Fruit fly (Drosophila melanogaster) S2 (cell line): ENCODE results near the gene Ccp84Aa.

Experiments used
- CG8478 ChIP-seq: fragments of >200 bp; optimal IDR thresholded peaks from 2 replicates; lab custom pipeline; 2018
- CTCF ChIP-seq, 2 experiments: fragments of >200 bp; optimal IDR thresholded peaks; 2 replicates each; lab custom pipeline; 2018

- no peak for TF ChIP-seq CG8478 (lab: Kevin White, UChicago)
- no peak for TF ChIP-seq CTCF (optimal IDR thresholded peaks at IDR 0.05; lab: Kevin White, UChicago)
Observed at dm6 chr3R:6741400-6741959, 37.6 kb downstream of the Ccp84Aa start.
